Worm (Caenorhabditis elegans) whole organism, L1 larva: ENCODE data around the gene C05G5.7.

Experiments used
- blmp-1 ChIP-seq: fragments of 150-350 bp; optimal IDR thresholded peaks from 2 replicates; lab custom pipeline; 2014; ENCODE audit warnings: missing biosample characterization, missing genetic modification characterization
- ceh-82 ChIP-seq, 3 experiments: fragments of 150-350 bp in 1 of 3; sonication (generic microtip) in 2 of 3; optimal IDR thresholded peaks; 2 replicates each; lab custom pipeline; 2014 to 2017; ENCODE audit warnings: missing biosample characterization in 3 of 3, missing genetic modification characterization in 3 of 3
- efl-1 ChIP-seq, 4 experiments: fragments of 150-350 bp; optimal IDR thresholded peaks in 3 of 4; peaks in 1 of 4; 1 replicate in 1 of 4; 2 replicates in 3 of 4; lab custom pipeline; 2014; ENCODE audit warnings: missing biosample characterization in 2 of 4, missing genetic modification characterization in 2 of 4, missing genetic modification reagents in 2 of 4
- egl-27 ChIP-seq, 2 experiments: fragments of 150-350 bp in 1 of 2; sonication (generic microtip); optimal IDR thresholded peaks; 3 replicates each; lab custom pipeline; 2017 to 2018; ENCODE audit warnings: missing biosample characterization in 2 of 2, missing genetic modification characterization in 2 of 2, missing genetic modification reagents in 2 of 2
- elt-2 ChIP-seq: sonication (generic microtip); optimal IDR thresholded peaks from 2 replicates; lab custom pipeline; 2016; ENCODE audit warnings: missing genetic modification characterization, mild to moderate bottlenecking, inconsistent platforms, missing compliant biosample characterization, missing genetic modification reagents
- elt-3 ChIP-seq, 6 experiments: fragments of 150-350 bp in 1 of 6; sonication (generic microtip); optimal IDR thresholded peaks; 2 replicates each; lab custom pipeline; 2017 to 2018; ENCODE audit warnings: missing biosample characterization in 6 of 6, missing genetic modification characterization in 6 of 6, inconsistent platforms in 1 of 6
- lir-3 ChIP-seq: sonication (generic microtip); optimal IDR thresholded peaks from 2 replicates; lab custom pipeline; 2016; ENCODE audit warnings: mild to moderate bottlenecking, missing genetic modification characterization, moderate library complexity, missing compliant biosample characterization; ENCODE audit not compliant: poor library complexity
- nhr-12 ChIP-seq: sonication (generic microtip); optimal IDR thresholded peaks from 2 replicates; lab custom pipeline; 2017; ENCODE audit warnings: missing biosample characterization, missing genetic modification characterization
- nhr-19 ChIP-seq: fragments of 200-800 bp; sonication (Bioruptor generic); conservative IDR thresholded peaks from 2 replicates; pipeline ENCODE4 v1.3.6; 2022; ENCODE audit warnings: missing genetic modification characterization, missing compliant biosample characterization
- nhr-237 ChIP-seq: fragments of 150-350 bp; optimal IDR thresholded peaks from 2 replicates; lab custom pipeline; 2014; ENCODE audit warnings: missing biosample characterization, missing genetic modification characterization
- pqm-1 ChIP-seq: sonication (generic microtip); optimal IDR thresholded peaks from 3 replicates; lab custom pipeline; 2017; ENCODE audit warnings: missing biosample characterization, missing genetic modification characterization
- snpc-4 ChIP-seq: fragments of 150-350 bp; optimal IDR thresholded peaks from 2 replicates; lab custom pipeline; 2014; ENCODE audit warnings: missing biosample characterization, missing genetic modification characterization
- tbx-2 ChIP-seq: sonication (generic microtip); optimal IDR thresholded peaks from 2 replicates; lab custom pipeline; 2016; ENCODE audit warnings: missing genetic modification characterization, missing compliant biosample characterization
- zag-1 ChIP-seq: fragments of 150-350 bp; optimal IDR thresholded peaks from 2 replicates; lab custom pipeline; 2014; ENCODE audit warnings: missing biosample characterization, missing genetic modification characterization

DNA sequence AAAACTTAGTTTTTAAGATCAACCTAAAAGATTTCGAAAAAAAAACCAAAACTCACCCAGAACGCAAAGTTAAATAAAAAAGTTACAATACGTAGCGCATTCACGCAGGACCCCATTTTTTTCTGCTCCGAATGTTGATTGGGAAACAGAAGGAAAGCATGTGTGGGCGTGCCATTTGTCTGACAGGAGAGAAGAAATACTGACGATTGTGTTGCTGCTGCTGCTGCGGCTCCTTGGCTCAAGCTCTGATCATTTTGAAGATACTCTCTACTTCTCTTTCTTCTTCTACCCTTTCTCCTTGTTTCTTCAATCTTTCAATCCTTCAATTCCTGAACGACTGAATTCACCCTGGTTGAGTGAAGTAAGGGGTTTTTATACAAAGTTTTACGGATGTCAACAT, 14.3 kb downstream of the C05G5.7 start, which contains the start of gene tsp-8:
- no peak for TF ChIP-seq nhr-12 (tag; lab: Kevin White, UChicago)
- TF ChIP-seq ceh-82 (tag; optimal IDR thresholded peaks at IDR 0.05; lab: Kevin White, UChicago), result no peak
- no peak for TF ChIP-seq zag-1 (tag; lab: Kevin White, UChicago)
- TF ChIP-seq efl-1 (optimal IDR thresholded peaks at IDR 0.05; lab: Kevin White, UChicago), result no peak
- TF ChIP-seq efl-1 (GFP tag; optimal IDR thresholded peaks at IDR 0.05 in 1 of 2; lab: Kevin White, UChicago), result peak in 1 of 2 experiments; percentile 42
- TF ChIP-seq elt-2 (tag; lab: Kevin White, UChicago), result no peak
- no peak for TF ChIP-seq egl-27 (tag; optimal IDR thresholded peaks at IDR 0.05; lab: Kevin White, UChicago)
- no peak for TF ChIP-seq pqm-1 (tag; lab: Kevin White, UChicago)
- TF ChIP-seq snpc-4 (tag; lab: Kevin White, UChicago), result no peak
- no peak for TF ChIP-seq tbx-2
- no peak for TF ChIP-seq nhr-19 (GFP tag; lab: Robert Waterston, UW)
- TF ChIP-seq nhr-237 (tag; lab: Kevin White, UChicago), result no peak
- TF ChIP-seq lir-3 (tag; lab: Kevin White, UChicago), result no peak
- no peak for TF ChIP-seq elt-3 (tag; optimal IDR thresholded peaks at IDR 0.05; lab: Kevin White, UChicago)
- no peak for TF ChIP-seq blmp-1 (tag; lab: Kevin White, UChicago)
